Worm (Caenorhabditis elegans) whole organism, young adult: ENCODE results near the gene B0334.5.

Source experiments
- B0261.1 ChIP-seq: sonication (generic microtip); optimal IDR thresholded peaks from 2 replicates; lab custom pipeline; 2016; ENCODE audit warnings: mild to moderate bottlenecking, missing genetic modification characterization, moderate library complexity, missing compliant biosample characterization
- C06A6.2 ChIP-seq: fragments of 200-800 bp; sonication (Bioruptor generic); conservative IDR thresholded peaks from 2 replicates; pipeline ENCODE4 v1.3.6; 2022; ENCODE audit warnings: missing genetic modification characterization, missing compliant biosample characterization
- F10E7.11 ChIP-seq: sonication (generic microtip); optimal IDR thresholded peaks from 2 replicates; lab custom pipeline; 2017; ENCODE audit warnings: mild to moderate bottlenecking, missing genetic modification characterization, moderate library complexity, missing compliant biosample characterization
- F23B12.7 ChIP-seq: sonication (generic microtip); optimal IDR thresholded peaks from 2 replicates; lab custom pipeline; 2017; ENCODE audit warnings: missing genetic modification characterization, mild to moderate bottlenecking, missing compliant biosample characterization, antibody characterized with exemption, moderate library complexity; ENCODE audit not compliant: insufficient read depth
- F49E8.2 ChIP-seq: sonication (generic microtip); optimal IDR thresholded peaks from 3 replicates; lab custom pipeline; 2017; ENCODE audit warnings: missing genetic modification characterization, mild to moderate bottlenecking, missing compliant biosample characterization, antibody characterized with exemption, moderate library complexity; ENCODE audit not compliant: insufficient read depth
- F57A8.1 ChIP-seq: fragments of 200-800 bp; sonication (Bioruptor generic); optimal IDR thresholded peaks from 2 replicates; lab custom pipeline; 2018; ENCODE audit warnings: mild to moderate bottlenecking, missing genetic modification characterization, moderate library complexity, missing compliant biosample characterization
- K11D2.4 ChIP-seq: fragments of 200-800 bp; sonication (Bioruptor generic); IDR thresholded peaks from 2 replicates; pipeline ENCODE4 v1.3.6; 2022; ENCODE audit warnings: missing genetic modification reagents, missing genetic modification characterization, missing compliant biosample characterization
- T07F8.4 ChIP-seq: sonication (generic microtip); optimal IDR thresholded peaks from 2 replicates; lab custom pipeline; 2016; ENCODE audit warnings: mild to moderate bottlenecking, missing genetic modification characterization, moderate library complexity, missing compliant biosample characterization
- Y53F4B.3 ChIP-seq: fragments of 200-800 bp; sonication (Bioruptor generic); IDR thresholded peaks from 2 replicates; pipeline ENCODE4 v1.3.6; 2022; ENCODE audit warnings: missing genetic modification reagents, missing genetic modification characterization, missing compliant biosample characterization
- Y95B8A.8 ChIP-seq: fragments of 200-800 bp; sonication (Bioruptor generic); IDR thresholded peaks from 2 replicates; pipeline ENCODE4 v1.3.6; 2022; ENCODE audit warnings: missing genetic modification reagents, missing genetic modification characterization, missing compliant biosample characterization
- akir-1 ChIP-seq: fragments of 200-800 bp; sonication (Bioruptor generic); optimal IDR thresholded peaks from 2 replicates; lab custom pipeline; 2018; ENCODE audit warnings: mild to moderate bottlenecking, missing genetic modification characterization, moderate library complexity, missing compliant biosample characterization
- ama-1 ChIP-seq, 3 experiments: fragments of 150-350 bp in 1 of 3; sonication (generic microtip) in 2 of 3; optimal IDR thresholded peaks; 2 replicates each; lab custom pipeline; 2014 to 2018; ENCODE audit warnings: missing biosample characterization in 2 of 3, missing genetic modification characterization in 2 of 3, missing genetic modification reagents in 2 of 3
- bed-2 ChIP-seq: fragments of 200-800 bp; sonication (Bioruptor generic); IDR thresholded peaks from 2 replicates; pipeline ENCODE4 v1.3.6; 2022; ENCODE audit warnings: missing genetic modification reagents, missing genetic modification characterization, missing compliant biosample characterization
- ccch-3 ChIP-seq: fragments of 200-800 bp; sonication (Bioruptor generic); optimal IDR thresholded peaks from 2 replicates; lab custom pipeline; 2018; ENCODE audit warnings: mild to moderate bottlenecking, missing genetic modification characterization, missing compliant biosample characterization
- cebp-1 ChIP-seq, 2 experiments: fragments of 200-800 bp in 1 of 2; sonication (Bioruptor generic) in 1 of 2; sonication (generic microtip) in 1 of 2; IDR thresholded peaks in 1 of 2; optimal IDR thresholded peaks in 1 of 2; 2 replicates each; pipeline versions ENCODE4 v1.3.6 to Lab custom; 2017 to 2022; ENCODE audit warnings: missing compliant biosample characterization in 2 of 2, missing genetic modification characterization in 2 of 2, mild to moderate bottlenecking in 1 of 2, missing genetic modification reagents in 1 of 2, moderate library complexity in 1 of 2
- dpff-1 ChIP-seq: sonication (generic microtip); optimal IDR thresholded peaks from 2 replicates; lab custom pipeline; 2017; ENCODE audit warnings: mild to moderate bottlenecking, missing genetic modification characterization, missing compliant biosample characterization
- dpl-1 ChIP-seq: fragments of 150-350 bp; optimal IDR thresholded peaks from 2 replicates; lab custom pipeline; 2014; ENCODE audit warnings: missing biosample characterization, missing genetic modification reagents, missing genetic modification characterization
- egrh-3 ChIP-seq: fragments of 200-800 bp; sonication (Bioruptor generic); IDR thresholded peaks from 2 replicates; pipeline ENCODE4 v1.3.6; 2022; ENCODE audit warnings: missing genetic modification reagents, missing genetic modification characterization, missing compliant biosample characterization
- ekl-4 ChIP-seq: fragments of 200-800 bp; sonication (Bioruptor generic); IDR thresholded peaks from 2 replicates; pipeline ENCODE4 v1.3.6; 2022; ENCODE audit warnings: missing genetic modification reagents, missing genetic modification characterization, missing compliant biosample characterization
- ets-4 ChIP-seq: fragments of 200-800 bp; sonication (Bioruptor generic); optimal IDR thresholded peaks from 2 replicates; lab custom pipeline; 2018; ENCODE audit warnings: mild to moderate bottlenecking, missing genetic modification characterization, missing compliant biosample characterization
- fkh-3 ChIP-seq: sonication (generic microtip); optimal IDR thresholded peaks from 2 replicates; lab custom pipeline; 2016; ENCODE audit warnings: mild to moderate bottlenecking, missing genetic modification characterization, missing compliant biosample characterization
- hmg-1.2 ChIP-seq: fragments of 200-800 bp; sonication (Bioruptor generic); IDR thresholded peaks from 2 replicates; pipeline ENCODE4 v1.3.6; 2022; ENCODE audit warnings: missing genetic modification reagents, missing genetic modification characterization, missing compliant biosample characterization
- lin-35 ChIP-seq, 3 experiments: fragments of 150-350 bp in 2 of 3; sonication (generic microtip) in 1 of 3; optimal IDR thresholded peaks; 2 replicates each; lab custom pipeline; 2014 to 2018; ENCODE audit warnings: missing biosample characterization in 3 of 3, missing genetic modification characterization in 3 of 3, missing genetic modification reagents in 3 of 3
- lin-54 ChIP-seq: fragments of 200-800 bp; sonication (Bioruptor generic); optimal IDR thresholded peaks from 2 replicates; lab custom pipeline; 2018; ENCODE audit warnings: mild to moderate bottlenecking, missing genetic modification characterization, missing compliant biosample characterization
- madf-10 ChIP-seq: sonication (generic microtip); optimal IDR thresholded peaks from 2 replicates; lab custom pipeline; 2016; ENCODE audit warnings: mild to moderate bottlenecking, missing genetic modification characterization, missing compliant biosample characterization
- madf-6 ChIP-seq: fragments of 200-800 bp; sonication (Bioruptor generic); IDR thresholded peaks from 2 replicates; pipeline ENCODE4 v1.3.6; 2022; ENCODE audit warnings: missing genetic modification reagents, missing genetic modification characterization, missing compliant biosample characterization
- mcd-1 ChIP-seq: fragments of 200-800 bp; sonication (Bioruptor generic); IDR thresholded peaks from 2 replicates; pipeline ENCODE4 v1.3.6; 2022; ENCODE audit warnings: missing genetic modification reagents, missing genetic modification characterization, missing compliant biosample characterization
- mxl-1 ChIP-seq: sonication (generic microtip); optimal IDR thresholded peaks from 2 replicates; lab custom pipeline; 2016; ENCODE audit warnings: missing genetic modification characterization, missing compliant biosample characterization
- nhr-120 ChIP-seq: fragments of 200-800 bp; sonication (Bioruptor generic); IDR thresholded peaks from 2 replicates; pipeline ENCODE4 v1.3.6; 2022; ENCODE audit warnings: missing genetic modification characterization, missing compliant biosample characterization
- nhr-27 ChIP-seq: fragments of 200-800 bp; sonication (Bioruptor generic); optimal IDR thresholded peaks from 2 replicates; lab custom pipeline; 2018; ENCODE audit warnings: mild to moderate bottlenecking, missing genetic modification characterization, moderate library complexity, missing compliant biosample characterization
- nhr-80 ChIP-seq: sonication (generic microtip); optimal IDR thresholded peaks from 2 replicates; lab custom pipeline; 2016; ENCODE audit warnings: missing genetic modification characterization, missing compliant biosample characterization
- repo-1 ChIP-seq: sonication (generic microtip); optimal IDR thresholded peaks from 2 replicates; lab custom pipeline; 2017; ENCODE audit warnings: mild to moderate bottlenecking, missing genetic modification characterization, missing compliant biosample characterization
- snpc-1.1 ChIP-seq: sonication (generic microtip); optimal IDR thresholded peaks from 2 replicates; lab custom pipeline; 2017; ENCODE audit warnings: missing genetic modification characterization, mild to moderate bottlenecking, missing compliant biosample characterization, antibody characterized with exemption, moderate library complexity, missing genotype, missing genetic modification reagents; ENCODE audit not compliant: insufficient read depth
- snpc-1.3 ChIP-seq: sonication (generic microtip); optimal IDR thresholded peaks from 2 replicates; lab custom pipeline; 2017; ENCODE audit warnings: missing genetic modification characterization, mild to moderate bottlenecking, missing compliant biosample characterization, antibody characterized with exemption, moderate library complexity, missing genotype, missing genetic modification reagents; ENCODE audit not compliant: insufficient read depth
- somi-1 ChIP-seq: fragments of 200-800 bp; sonication (Bioruptor generic); optimal IDR thresholded peaks from 2 replicates; lab custom pipeline; 2018; ENCODE audit warnings: mild to moderate bottlenecking, missing genetic modification characterization, missing compliant biosample characterization
- tbx-9 ChIP-seq: sonication (generic microtip); optimal IDR thresholded peaks from 2 replicates; lab custom pipeline; 2016; ENCODE audit warnings: borderline replicate concordance, missing genetic modification characterization, inconsistent platforms, missing compliant biosample characterization
- tlf-1 ChIP-seq: fragments of 200-800 bp; sonication (Bioruptor generic); optimal IDR thresholded peaks from 2 replicates; lab custom pipeline; 2018; ENCODE audit warnings: mild to moderate bottlenecking, missing genetic modification characterization, missing compliant biosample characterization
- unc-130 ChIP-seq: sonication (generic microtip); optimal IDR thresholded peaks from 2 replicates; lab custom pipeline; 2016; ENCODE audit warnings: missing genetic modification reagents, missing genetic modification characterization, missing compliant biosample characterization
- zfh-2 ChIP-seq: fragments of 200-800 bp; sonication (Bioruptor generic); conservative IDR thresholded peaks from 2 replicates; pipeline ENCODE4 v1.3.6; 2022; ENCODE audit warnings: missing genetic modification reagents, missing genetic modification characterization, missing compliant biosample characterization
- ztf-18 ChIP-seq: sonication (generic microtip); optimal IDR thresholded peaks from 2 replicates; lab custom pipeline; 2016; ENCODE audit warnings: missing genotype, mild to moderate bottlenecking, missing genetic modification characterization, missing compliant biosample characterization
- ztf-25 ChIP-seq: fragments of 200-800 bp; sonication (Bioruptor generic); IDR thresholded peaks from 2 replicates; pipeline ENCODE4 v1.3.6; 2022; ENCODE audit warnings: missing genetic modification reagents, missing genetic modification characterization, missing compliant biosample characterization
- ztf-26 ChIP-seq: sonication (generic microtip); optimal IDR thresholded peaks from 2 replicates; lab custom pipeline; 2017; ENCODE audit warnings: missing genetic modification characterization, missing compliant biosample characterization

The B0334.5 gene

ce11 chrII:11497365-11497764 is at the start of gene B0334.5:
Gene B0334.5 (plus strand): TSS chrII:11497665.
- TF ChIP-seq dpl-1 (GFP tag; lab: Kevin White, UChicago) (no peak), Y95B8A.8 (GFP tag; lab: Robert Waterston, UW) (no peak), unc-130 (GFP tag; lab: Kevin White, UChicago) (no peak), akir-1 (GFP tag; lab: Kevin White, UChicago) (no peak), madf-6 (GFP tag; lab: Robert Waterston, UW) (no peak), fkh-3 (tag; lab: Kevin White, UChicago) (no peak), snpc-1.3 (tag; lab: Kevin White, UChicago) (no peak), ztf-26 (tag; lab: Kevin White, UChicago) (no peak), tbx-9 (tag; lab: Kevin White, UChicago) (no peak), ztf-18 (no peak), nhr-80 (tag; lab: Kevin White, UChicago) (no peak), mxl-1 (tag; lab: Kevin White, UChicago) (no peak), bed-2 (GFP tag; lab: Robert Waterston, UW) (no peak), ets-4 (no peak), hmg-1.2 (GFP tag; lab: Robert Waterston, UW) (no peak), ama-1 (optimal IDR thresholded peaks at IDR 0.05; lab: Kevin White, UChicago) (no peak), ama-1 (GFP tag; optimal IDR thresholded peaks at IDR 0.05; lab: Kevin White, UChicago) (no peak), ekl-4 (GFP tag; lab: Robert Waterston, UW) (no peak), C06A6.2 (no peak)
- TF ChIP-seq, all 124 proteins: peak for 0

- TF ChIP-seq madf-10, result no peak
- peak; percentile 73 for TF ChIP-seq nhr-80 (tag; lab: Kevin White, UChicago)
- TF ChIP-seq K11D2.4 (GFP tag; lab: Robert Waterston, UW), result no peak
These were observed 48.7 kb upstream of the B0334.5 start, which contains the start of gene W02B12.1 for ce11 chrII:11448753-11449152. Gene W02B12.1 (plus strand): TSS chrII:11449021.

ce11 chrII:11450882-11451281 is 46.6 kb upstream of the B0334.5 start:
- no peak for TF ChIP-seq ets-4
- TF ChIP-seq dpff-1 (tag; lab: Kevin White, UChicago), result no peak
- peak in 1 of 3 experiments; percentile 3 for TF ChIP-seq lin-35 (GFP tag; optimal IDR thresholded peaks at IDR 0.05; lab: Kevin White, UChicago)
- TF ChIP-seq K11D2.4 (GFP tag; lab: Robert Waterston, UW), result no peak
- TF ChIP-seq T07F8.4 (tag; lab: Kevin White, UChicago), result no peak
- TF ChIP-seq F57A8.1 (GFP tag; lab: Kevin White, UChicago), result no peak
- TF ChIP-seq tbx-9 (tag; lab: Kevin White, UChicago), result no peak
- TF ChIP-seq, all 124 proteins: peak for 1

ce11 chrII:11451738-11452137 is 45.7 kb upstream of the B0334.5 start:
- TF ChIP-seq F49E8.2 (tag; lab: Kevin White, UChicago), result no peak
- TF ChIP-seq F10E7.11 (tag; lab: Kevin White, UChicago), result no peak
- no peak for TF ChIP-seq B0261.1 (tag; lab: Kevin White, UChicago)
- no peak for TF ChIP-seq akir-1 (GFP tag; lab: Kevin White, UChicago)
- no peak for TF ChIP-seq bed-2 (GFP tag; lab: Robert Waterston, UW)
- TF ChIP-seq egrh-3 (GFP tag; lab: Robert Waterston, UW), result peak; percentile 28; the same call in 1 of the 2 replicates
- no peak for TF ChIP-seq tlf-1 (GFP tag; lab: Kevin White, UChicago)
- TF ChIP-seq ztf-25 (GFP tag; lab: Robert Waterston, UW), result no peak
- TF ChIP-seq nhr-120 (GFP tag; lab: Robert Waterston, UW), result no peak
- no peak for TF ChIP-seq F23B12.7 (tag; lab: Kevin White, UChicago)
- TF ChIP-seq ccch-3, result no peak
- TF ChIP-seq nhr-27 (tag; lab: Kevin White, UChicago), result no peak
- TF ChIP-seq Y53F4B.3 (GFP tag; lab: Robert Waterston, UW), result no peak
- TF ChIP-seq cebp-1 (GFP tag; IDR thresholded peaks at IDR 0.05; lab: Robert Waterston, UW), result no peak
- no peak for TF ChIP-seq cebp-1 (tag; optimal IDR thresholded peaks at IDR 0.05; lab: Kevin White, UChicago)
- no peak for TF ChIP-seq repo-1 (tag; lab: Kevin White, UChicago)
- TF ChIP-seq unc-130 (GFP tag; lab: Kevin White, UChicago), result no peak
- no peak for TF ChIP-seq somi-1
- TF ChIP-seq mcd-1 (GFP tag; lab: Robert Waterston, UW), result no peak
- TF ChIP-seq lin-54 (GFP tag; lab: Kevin White, UChicago), result no peak
- TF ChIP-seq snpc-1.1 (tag; lab: Kevin White, UChicago), result no peak
- TF ChIP-seq zfh-2, result peak; percentile 78
- TF ChIP-seq fkh-3 (tag; lab: Kevin White, UChicago), result peak; percentile 2
